Worm (Caenorhabditis elegans) whole organism, young adult: ENCODE data around the gene srw-98.

Experiments
- ama-1 ChIP-seq, 3 experiments: fragments of 150-350 bp in 1 of 3; sonication (generic microtip) in 2 of 3; optimal IDR thresholded peaks; 2 replicates each; lab custom pipeline; 2014 to 2018; ENCODE audit warnings: missing biosample characterization in 2 of 3, missing genetic modification characterization in 2 of 3, missing genetic modification reagents in 2 of 3
- chd-7 ChIP-seq: sonication (generic microtip); optimal IDR thresholded peaks from 2 replicates; lab custom pipeline; 2016; ENCODE audit warnings: mild to moderate bottlenecking, missing genetic modification characterization, moderate library complexity, missing compliant biosample characterization
- nhr-80 ChIP-seq: sonication (generic microtip); optimal IDR thresholded peaks from 2 replicates; lab custom pipeline; 2016; ENCODE audit warnings: missing genetic modification characterization, missing compliant biosample characterization
- snpc-1.3 ChIP-seq: sonication (generic microtip); optimal IDR thresholded peaks from 2 replicates; lab custom pipeline; 2017; ENCODE audit warnings: missing genetic modification characterization, mild to moderate bottlenecking, missing compliant biosample characterization, antibody characterized with exemption, moderate library complexity, missing genotype, missing genetic modification reagents; ENCODE audit not compliant: insufficient read depth
- snpc-3.4 ChIP-seq: sonication (generic microtip); optimal IDR thresholded peaks from 2 replicates; lab custom pipeline; 2017; ENCODE audit warnings: missing genetic modification characterization, mild to moderate bottlenecking, missing compliant biosample characterization, antibody characterized with exemption, moderate library complexity, missing genotype, missing genetic modification reagents
- unc-130 ChIP-seq: sonication (generic microtip); optimal IDR thresholded peaks from 2 replicates; lab custom pipeline; 2016; ENCODE audit warnings: missing genetic modification reagents, missing genetic modification characterization, missing compliant biosample characterization

DNA sequence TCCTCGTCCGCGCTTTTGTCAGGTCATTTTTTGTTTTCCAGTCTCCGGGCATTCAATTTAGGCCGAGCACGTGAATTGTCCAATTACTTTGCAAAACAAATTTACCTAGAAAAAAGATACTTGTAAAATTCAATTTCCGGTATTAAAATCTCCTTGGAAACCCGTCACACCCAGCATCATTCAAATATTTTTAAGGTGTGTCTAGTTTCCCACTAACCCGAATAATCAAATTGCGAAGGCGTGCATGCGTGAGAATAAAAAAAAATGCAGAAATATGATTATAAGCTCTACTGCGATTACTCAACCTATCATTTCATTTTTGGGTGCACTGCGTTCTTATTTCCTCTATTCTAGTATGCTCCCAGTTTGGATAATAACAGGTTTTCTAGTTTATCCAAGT lies 23.3 kb downstream of the srw-98 start, which contains the start of gene irld-11:
- no peak for TF ChIP-seq snpc-1.3 (tag; lab: Kevin White, UChicago)
- TF ChIP-seq nhr-80 (tag; lab: Kevin White, UChicago): no peak
- no peak for TF ChIP-seq chd-7 (tag; lab: Kevin White, UChicago)
- no peak for TF ChIP-seq ama-1 (optimal IDR thresholded peaks at IDR 0.05; lab: Kevin White, UChicago)
- no peak for TF ChIP-seq ama-1 (GFP tag; optimal IDR thresholded peaks at IDR 0.05; lab: Kevin White, UChicago)
- no peak for TF ChIP-seq unc-130 (GFP tag; lab: Kevin White, UChicago)
- TF ChIP-seq snpc-3.4 (tag; lab: Kevin White, UChicago): no peak
